Worm (Caenorhabditis elegans): ENCODE results near the gene F59A1.13.

- TF ChIP-seq hlh-1 (tag; optimal IDR thresholded peaks at IDR 0.05) = no peak
- TF ChIP-seq unc-62 (GFP tag; optimal IDR thresholded peaks at IDR 0.05) = no peak
- no peak for TF ChIP-seq nhr-28 (tag; optimal IDR thresholded peaks at IDR 0.05)
- TF ChIP-seq snpc-4 (tag; optimal IDR thresholded peaks at IDR 0.05) = no peak
- TF ChIP-seq blmp-1 (tag; optimal IDR thresholded peaks at IDR 0.05) = no peak
- no peak for TF ChIP-seq nhr-237 (tag; optimal IDR thresholded peaks at IDR 0.05)
These were observed 22.3 kb downstream of the F59A1.13 start, which contains the start of gene str-89 for ce11 chrV:17668531-17668930.
